Fruit fly (Drosophila melanogaster) whole organism, embryonic: ENCODE measurements around the gene ZnT86D.

ENCODE experiments used
- B-H1 ChIP-seq: fragments of 200-800 bp; sonication (Bioruptor generic); IDR thresholded peaks from 3 replicates; pipeline ENCODE4 v1.3.6; 2022; ENCODE audit warnings: missing biosample characterization, missing genetic modification characterization
- B-H2 ChIP-seq: fragments of 200-800 bp; sonication (Bioruptor generic); optimal IDR thresholded peaks from 2 replicates; lab custom pipeline; 2018; ENCODE audit warnings: missing biosample characterization, mild to moderate bottlenecking, missing genetic modification characterization
- Blimp-1 ChIP-seq: fragments of 200-800 bp; sonication (Bioruptor generic); optimal IDR thresholded peaks from 3 replicates; lab custom pipeline; 2018; ENCODE audit warnings: missing biosample characterization, missing genetic modification characterization, mild to moderate bottlenecking, moderate library complexity, missing genetic modification reagents
- CG10147 ChIP-seq: fragments of 200-800 bp; sonication (Bioruptor generic); optimal IDR thresholded peaks from 2 replicates; lab custom pipeline; 2019; ENCODE audit warnings: missing biosample characterization, mild to moderate bottlenecking, missing genetic modification characterization, moderate library complexity
- CG11398 ChIP-seq: fragments of 200-800 bp; sonication (Bioruptor generic); optimal IDR thresholded peaks from 2 replicates; lab custom pipeline; 2016; ENCODE audit warnings: missing biosample characterization, missing genetic modification characterization
- CG12219 ChIP-seq: fragments of 200-800 bp; sonication (Bioruptor generic); optimal IDR thresholded peaks from 3 replicates; lab custom pipeline; 2018; ENCODE audit warnings: missing biosample characterization, mild to moderate bottlenecking, missing genetic modification characterization
- CG1233 ChIP-seq: fragments of 200-800 bp; sonication (Bioruptor generic); optimal IDR thresholded peaks from 4 replicates; lab custom pipeline; 2018; ENCODE audit warnings: missing biosample characterization, mild to moderate bottlenecking, missing genetic modification characterization
- CG12659 ChIP-seq: fragments of 200-800 bp; sonication (Bioruptor generic); optimal IDR thresholded peaks from 3 replicates; lab custom pipeline; 2017; ENCODE audit warnings: mild to moderate bottlenecking, missing biosample characterization, missing genetic modification reagents, missing genetic modification characterization
- CG14667 ChIP-seq: fragments of 200-800 bp; sonication (Bioruptor generic); IDR thresholded peaks from 2 replicates; pipeline ENCODE4 v1.3.6; 2022; ENCODE audit warnings: missing biosample characterization, missing genetic modification characterization
- CG14710 ChIP-seq: fragments of 200-800 bp; sonication (Bioruptor generic); optimal IDR thresholded peaks from 3 replicates; lab custom pipeline; 2019; ENCODE audit warnings: missing biosample characterization, mild to moderate bottlenecking, missing genetic modification characterization, moderate library complexity
- CG15073 ChIP-seq: fragments of 200-800 bp; sonication (Bioruptor generic); optimal IDR thresholded peaks from 2 replicates; lab custom pipeline; 2016; ENCODE audit warnings: missing biosample characterization, missing genetic modification characterization
- CG1602 ChIP-seq: fragments of 200-800 bp; sonication (Bioruptor generic); optimal IDR thresholded peaks from 3 replicates; lab custom pipeline; 2016; ENCODE audit warnings: missing biosample characterization, missing genetic modification characterization
- CG16779 ChIP-seq: fragments of 200-800 bp; sonication (Bioruptor generic); IDR thresholded peaks from 2 replicates; pipeline ENCODE4 v1.3.6; 2022; ENCODE audit warnings: missing biosample characterization, missing genetic modification characterization
- CG18619 ChIP-seq: fragments of 200-800 bp; sonication (Bioruptor generic); optimal IDR thresholded peaks from 3 replicates; lab custom pipeline; 2017; ENCODE audit warnings: missing biosample characterization, mild to moderate bottlenecking, missing genetic modification characterization
- CG2129 ChIP-seq: fragments of 200-800 bp; sonication (Bioruptor generic); IDR thresholded peaks from 2 replicates; pipeline ENCODE4 v1.3.6; 2022; ENCODE audit warnings: missing biosample characterization, missing genetic modification characterization; ENCODE audit not compliant: partially characterized antibody
- CG2199 ChIP-seq: fragments of 200-800 bp; sonication (Bioruptor generic); IDR thresholded peaks from 3 replicates; pipeline ENCODE4 v1.3.6; 2022; ENCODE audit warnings: missing biosample characterization, missing genetic modification characterization
- CG30020 ChIP-seq: fragments of 200-800 bp; optimal IDR thresholded peaks from 2 replicates; lab custom pipeline; 2019; ENCODE audit warnings: missing biosample characterization, mild to moderate bottlenecking, missing genetic modification characterization, moderate library complexity
- CG4328 ChIP-seq: fragments of 200-800 bp; sonication (Bioruptor generic); optimal IDR thresholded peaks from 3 replicates; lab custom pipeline; 2017; ENCODE audit warnings: missing biosample characterization, missing genetic modification reagents, missing genetic modification characterization
- CG4360 ChIP-seq: fragments of 200-800 bp; sonication (Bioruptor generic); IDR thresholded peaks from 2 replicates; pipeline ENCODE4 v1.3.6; 2022; ENCODE audit warnings: missing biosample characterization, missing genetic modification characterization
- CG6654 ChIP-seq: fragments of 200-800 bp; sonication (Bioruptor generic); optimal IDR thresholded peaks from 2 replicates; lab custom pipeline; 2017; ENCODE audit warnings: missing biosample characterization, mild to moderate bottlenecking, missing genetic modification characterization
- CG7271 ChIP-seq: fragments of 200-800 bp; sonication (Bioruptor generic); optimal IDR thresholded peaks from 2 replicates; lab custom pipeline; 2018; ENCODE audit warnings: missing biosample characterization, mild to moderate bottlenecking, missing genetic modification characterization, moderate library complexity
- CG7786 ChIP-seq: fragments of 200-800 bp; sonication (Bioruptor generic); optimal IDR thresholded peaks from 2 replicates; lab custom pipeline; 2016; ENCODE audit warnings: missing biosample characterization, missing genetic modification characterization
- CG9215 ChIP-seq: fragments of 200-800 bp; sonication (Bioruptor generic); IDR thresholded peaks from 2 replicates; pipeline ENCODE4 v1.3.6; 2022; ENCODE audit warnings: missing biosample characterization, missing genetic modification characterization
- CG9932 ChIP-seq: fragments of 200-800 bp; sonication (Bioruptor generic); IDR thresholded peaks from 2 replicates; pipeline ENCODE4 v1.3.6; 2022; ENCODE audit warnings: missing biosample characterization, missing genetic modification characterization
- CkIIα-i1 ChIP-seq: fragments of 200-800 bp; sonication (Bioruptor generic); IDR thresholded peaks from 2 replicates; pipeline ENCODE4 v1.3.6; 2022; ENCODE audit warnings: missing biosample characterization, missing genetic modification characterization
- D ChIP-seq, 2 experiments: fragments of 200-800 bp in 1 of 2; fragments of >200 bp in 1 of 2; sonication (Bioruptor generic) in 1 of 2; optimal IDR thresholded peaks; 2 replicates in 1 of 2; 3 replicates in 1 of 2; lab custom pipeline; 2017; ENCODE audit warnings: mild to moderate bottlenecking in 1 of 2, missing biosample characterization in 1 of 2, missing genetic modification characterization in 1 of 2, missing genetic modification reagents in 1 of 2
- Dp ChIP-seq: fragments of 200-800 bp; sonication (Bioruptor generic); optimal IDR thresholded peaks from 2 replicates; lab custom pipeline; 2018; ENCODE audit warnings: missing biosample characterization, mild to moderate bottlenecking, missing genetic modification characterization, moderate library complexity
- Dref ChIP-seq: fragments of 200-800 bp; sonication (Bioruptor generic); IDR thresholded peaks from 2 replicates; pipeline ENCODE4 v1.3.6; 2022; ENCODE audit warnings: missing biosample characterization, missing genetic modification characterization
- MBD-R2 ChIP-seq: fragments of 200-800 bp; sonication (Bioruptor generic); IDR thresholded peaks from 2 replicates; pipeline ENCODE4 v1.3.6; 2022; ENCODE audit warnings: missing biosample characterization, missing genetic modification characterization
- Pdp1 ChIP-seq, 2 experiments: fragments of 200-800 bp; sonication (Bioruptor generic); optimal IDR thresholded peaks; 3 replicates each; lab custom pipeline; 2016; ENCODE audit warnings: missing biosample characterization in 2 of 2, missing genetic modification characterization in 2 of 2, mild to moderate bottlenecking in 1 of 2, moderate library complexity in 1 of 2
- Rfx ChIP-seq: fragments of 200-800 bp; sonication (Bioruptor generic); IDR thresholded peaks from 2 replicates; pipeline ENCODE4 v1.3.6; 2022; ENCODE audit warnings: missing biosample characterization, missing genetic modification characterization
- YL-1 ChIP-seq: fragments of 200-800 bp; sonication (Bioruptor generic); optimal IDR thresholded peaks from 3 replicates; lab custom pipeline; 2017; ENCODE audit warnings: missing biosample characterization, mild to moderate bottlenecking, missing genetic modification characterization
- bsh ChIP-seq, 2 experiments: fragments of 200-800 bp; sonication (Bioruptor generic); optimal IDR thresholded peaks; 2 replicates each; lab custom pipeline; 2017 to 2018; ENCODE audit warnings: mild to moderate bottlenecking in 2 of 2, missing biosample characterization in 2 of 2, missing genetic modification characterization in 2 of 2, moderate library complexity in 1 of 2
- cad ChIP-seq: fragments of >200 bp; optimal IDR thresholded peaks from 2 replicates; lab custom pipeline; 2017; ENCODE audit warnings: missing biosample characterization, missing genetic modification characterization
- cg ChIP-seq: fragments of 200-800 bp; sonication (Bioruptor generic); optimal IDR thresholded peaks from 3 replicates; lab custom pipeline; 2019; ENCODE audit warnings: missing biosample characterization, mild to moderate bottlenecking, missing genetic modification characterization, moderate library complexity
- croc ChIP-seq: fragments of 200-800 bp; sonication (Bioruptor generic); conservative IDR thresholded peaks from 3 replicates; pipeline ENCODE4 v1.3.6; 2022; ENCODE audit warnings: missing biosample characterization, missing genetic modification characterization
- esg ChIP-seq: fragments of 200-800 bp; sonication (Bioruptor generic); conservative IDR thresholded peaks from 2 replicates; pipeline ENCODE4 v1.3.6; 2022; ENCODE audit warnings: missing biosample characterization, missing genetic modification characterization
- fd64A ChIP-seq: fragments of 200-800 bp; sonication (Bioruptor generic); optimal IDR thresholded peaks from 3 replicates; lab custom pipeline; 2018; ENCODE audit warnings: missing biosample characterization, mild to moderate bottlenecking, missing genetic modification characterization
- gsb-n ChIP-seq: fragments of 200-800 bp; sonication (Bioruptor generic); optimal IDR thresholded peaks from 3 replicates; lab custom pipeline; 2018; ENCODE audit warnings: missing biosample characterization, mild to moderate bottlenecking, missing genetic modification characterization
- kah ChIP-seq: fragments of 200-800 bp; sonication (Bioruptor generic); optimal IDR thresholded peaks from 2 replicates; lab custom pipeline; 2018; ENCODE audit warnings: missing biosample characterization, mild to moderate bottlenecking, missing genetic modification characterization
- kay ChIP-seq: fragments of 200-800 bp; sonication (Bioruptor generic); optimal IDR thresholded peaks from 2 replicates; lab custom pipeline; 2016; ENCODE audit warnings: missing biosample characterization, missing genetic modification characterization
- maf-S ChIP-seq: fragments of 200-800 bp; sonication (Bioruptor generic); optimal IDR thresholded peaks from 2 replicates; lab custom pipeline; 2016; ENCODE audit warnings: missing biosample characterization, missing genetic modification characterization
- onecut ChIP-seq: fragments of 200-800 bp; sonication (Bioruptor generic); IDR thresholded peaks from 2 replicates; pipeline ENCODE4 v1.3.6; 2022; ENCODE audit warnings: missing biosample characterization, missing genetic modification characterization
- pnt ChIP-seq: fragments of 200-800 bp; sonication (Bioruptor generic); optimal IDR thresholded peaks from 3 replicates; lab custom pipeline; 2016; ENCODE audit warnings: missing biosample characterization, missing genetic modification characterization
- prd ChIP-seq, 3 experiments: fragments of >200 bp in 2 of 3; fragments of 200-800 bp in 1 of 3; sonication (Bioruptor generic) in 1 of 3; optimal IDR thresholded peaks in 2 of 3; IDR thresholded peaks in 1 of 3; 2 replicates in 2 of 3; 3 replicates in 1 of 3; pipeline versions ENCODE4 v1.3.6 to Lab custom; 2017 to 2022; ENCODE audit warnings: missing biosample characterization in 1 of 3, missing genetic modification characterization in 1 of 3
- rib ChIP-seq: fragments of 200-800 bp; sonication (Bioruptor generic); IDR thresholded peaks from 2 replicates; pipeline ENCODE4 v1.3.6; 2022; ENCODE audit warnings: missing biosample characterization, missing genetic modification characterization
- schlank ChIP-seq: fragments of 200-800 bp; sonication (Bioruptor generic); optimal IDR thresholded peaks from 2 replicates; lab custom pipeline; 2018; ENCODE audit warnings: missing biosample characterization, mild to moderate bottlenecking, missing genetic modification characterization
- seq ChIP-seq: fragments of 200-800 bp; sonication (Bioruptor generic); IDR thresholded peaks from 2 replicates; pipeline ENCODE4 v1.3.6; 2022; ENCODE audit warnings: missing biosample characterization, missing genetic modification characterization
- tx ChIP-seq: fragments of 200-800 bp; sonication (Bioruptor generic); optimal IDR thresholded peaks from 2 replicates; lab custom pipeline; 2016; ENCODE audit warnings: missing biosample characterization, missing genetic modification characterization
- zf30C ChIP-seq: fragments of 200-800 bp; sonication (Bioruptor generic); optimal IDR thresholded peaks from 3 replicates; lab custom pipeline; 2018; ENCODE audit warnings: missing biosample characterization, mild to moderate bottlenecking, missing genetic modification characterization

ZnT86D gene

dm6 chr3R:11198062-11198472 is 16.3 kb downstream of the ZnT86D start (continued):
- TF ChIP-seq cg (GFP tag; lab: Kevin White, UChicago) (peak; percentile 25), cad (GFP tag; lab: Kevin White, UChicago) (no peak), CG15073 (GFP tag; lab: Kevin White, UChicago) (no peak), CG10147 (GFP tag; lab: Kevin White, UChicago) (no peak), maf-S (no peak), CG2199 (GFP tag; lab: Robert Waterston, UW) (peak; percentile 67; the same call in 1 of the 3 replicates), CG2129 (no peak), gsb-n (tag; lab: Kevin White, UChicago) (no peak), CG16779 (GFP tag; lab: Robert Waterston, UW) (0 out of 2 replicates have a peak, but pooled peaks have one; percentile 14), CG6654 (GFP tag; lab: Kevin White, UChicago) (no peak), CG18619 (GFP tag; lab: Kevin White, UChicago) (no peak), zf30C (GFP tag; lab: Kevin White, UChicago) (no peak), YL-1 (GFP tag; lab: Kevin White, UChicago) (no peak), CkIIα-i1 (no peak), CG4328 (GFP tag; lab: Kevin White, UChicago) (no peak), CG7786 (GFP tag; lab: Kevin White, UChicago) (no peak), CG9932 (no peak), seq (GFP tag; lab: Robert Waterston, UW) (no peak), fd64A (GFP tag; lab: Kevin White, UChicago) (no peak), tx (GFP tag; lab: Kevin White, UChicago) (no peak), CG7271 (tag; lab: Kevin White, UChicago) (no peak), bsh (GFP tag; optimal IDR thresholded peaks at IDR 0.05; lab: Kevin White, UChicago) (no peak), prd (optimal IDR thresholded peaks at IDR 0.05; lab: Kevin White, UChicago) (no peak), prd (GFP tag; IDR thresholded peaks at IDR 0.05; lab: Robert Waterston, UW) (no peak), B-H2 (no peak), Dp (no peak), schlank (tag; lab: Kevin White, UChicago) (no peak), kah (no peak), pnt (GFP tag; lab: Kevin White, UChicago) (no peak), croc (GFP tag; lab: Robert Waterston, UW) (no peak), CG14667 (GFP tag; lab: Robert Waterston, UW) (no peak), MBD-R2 (peak; percentile 21; the same call in 1 of the 2 replicates), CG9215 (GFP tag; lab: Robert Waterston, UW) (no peak), Rfx (GFP tag; lab: Robert Waterston, UW) (peak; percentile 44; the same call in 1 of the 2 replicates), CG1602 (GFP tag; lab: Kevin White, UChicago) (no peak), onecut (GFP tag; lab: Robert Waterston, UW) (no peak), D (optimal IDR thresholded peaks at IDR 0.05; lab: Kevin White, UChicago) (no peak), D (GFP tag; optimal IDR thresholded peaks at IDR 0.05; lab: Kevin White, UChicago) (no peak), CG12659 (GFP tag; lab: Kevin White, UChicago) (no peak), CG4360 (GFP tag; lab: Robert Waterston, UW) (no peak), CG12219 (GFP tag; lab: Kevin White, UChicago) (no peak), CG11398 (GFP tag; lab: Kevin White, UChicago) (no peak), CG30020 (tag; lab: Kevin White, UChicago) (no peak), Pdp1 (GFP tag; optimal IDR thresholded peaks at IDR 0.05; lab: Kevin White, UChicago) (peak in 1 of 2 experiments; percentile 92), CG1233 (no peak), kay (GFP tag; lab: Kevin White, UChicago) (no peak), Dref (GFP tag; lab: Robert Waterston, UW) (no peak), rib (GFP tag; lab: Robert Waterston, UW) (peak; percentile 52; the same call in 1 of the 2 replicates), Blimp-1 (GFP tag; lab: Kevin White, UChicago) (peak; percentile 15), esg (GFP tag; lab: Robert Waterston, UW) (no peak), CG14710 (tag; lab: Kevin White, UChicago) (no peak), B-H1 (GFP tag; lab: Robert Waterston, UW) (no peak)
